Worm (Caenorhabditis elegans): ENCODE measurements around the gene F26F4.9.

F26F4.9 gene

ce11 chrIII:4899728-4900127 is 12.6 kb downstream of the F26F4.9 start (continued):
- TF ChIP-seq ets-4 (tag; optimal IDR thresholded peaks at IDR 0.05) (peak; percentile 99), ceh-9 (tag; optimal IDR thresholded peaks at IDR 0.05) (no peak), ref-2 (tag; optimal IDR thresholded peaks at IDR 0.05) (peak; percentile 96), zip-5 (tag; optimal IDR thresholded peaks at IDR 0.05) (no peak), syd-9 (tag; optimal IDR thresholded peaks at IDR 0.05) (peak; percentile 70), pha-2 (tag; optimal IDR thresholded peaks at IDR 0.05) (peak; percentile 43), ahr-1 (tag; optimal IDR thresholded peaks at IDR 0.05) (peak; percentile 4), dmd-4 (tag; optimal IDR thresholded peaks at IDR 0.05; ENCODE audit: borderline replicate concordance) (peak; percentile 85), sdc-2 (tag; optimal IDR thresholded peaks at IDR 0.05) (peak; percentile 75), ceh-22 (tag; optimal IDR thresholded peaks at IDR 0.05) (peak; percentile 41), ceh-18 (tag; optimal IDR thresholded peaks at IDR 0.05) (peak; percentile 99), pax-1 (tag; optimal IDR thresholded peaks at IDR 0.05) (peak; percentile 45), ceh-31 (tag; optimal IDR thresholded peaks at IDR 0.05) (peak; percentile 98), eyg-1 (tag; optimal IDR thresholded peaks at IDR 0.05) (peak; percentile 25), ceh-24 (tag; optimal IDR thresholded peaks at IDR 0.05) (no peak), ttx-3 (tag; optimal IDR thresholded peaks at IDR 0.05) (no peak), odd-2 (tag; optimal IDR thresholded peaks at IDR 0.05) (no peak), nhr-11 (tag; optimal IDR thresholded peaks at IDR 0.05) (no peak), nhr-232 (tag; optimal IDR thresholded peaks at IDR 0.05) (no peak), fkh-6 (tag; optimal IDR thresholded peaks at IDR 0.05) (peak; percentile 54), sox-2 (GFP tag; IDR thresholded peaks at IDR 0.05) (no peak; the same call in 1 of the 2 replicates), che-1 (tag; optimal IDR thresholded peaks at IDR 0.05) (no peak), mec-3 (tag; optimal IDR thresholded peaks at IDR 0.05; ENCODE audit: borderline replicate concordance) (no peak), C08G9.2 (tag; optimal IDR thresholded peaks at IDR 0.05) (peak; percentile 60), ceh-45 (GFP tag; IDR thresholded peaks at IDR 0.05) (no peak), hlh-15 (tag; optimal IDR thresholded peaks at IDR 0.05) (no peak), sox-4 (tag; optimal IDR thresholded peaks at IDR 0.05) (no peak), C38D4.7 (GFP tag; optimal IDR thresholded peaks at IDR 0.05) (no peak), unc-42 (tag; optimal IDR thresholded peaks at IDR 0.05) (peak; percentile 89), ceh-34 (tag; optimal IDR thresholded peaks at IDR 0.05) (peak; percentile 95), F13H6.1 (tag; optimal IDR thresholded peaks at IDR 0.05) (peak; percentile 89), pros-1 (tag; optimal IDR thresholded peaks at IDR 0.05) (peak; percentile 92), hlh-30 (tag; optimal IDR thresholded peaks at IDR 0.05; ENCODE audit: insufficient read depth) (peak; percentile 98), hlh-6 (tag; optimal IDR thresholded peaks at IDR 0.05) (peak; percentile 37), pag-3 (tag; optimal IDR thresholded peaks at IDR 0.05; ENCODE audit: borderline replicate concordance) (no peak), ztf-16 (tag; optimal IDR thresholded peaks at IDR 0.05) (peak; percentile 15), fax-1 (tag; optimal IDR thresholded peaks at IDR 0.05) (no peak), gmeb-2 (tag; optimal IDR thresholded peaks at IDR 0.05) (peak; percentile 10), elt-4 (tag; optimal IDR thresholded peaks at IDR 0.05) (no peak), Y22D7AL.16 (tag; optimal IDR thresholded peaks at IDR 0.05) (no peak), lim-6 (tag; optimal IDR thresholded peaks at IDR 0.05) (peak; percentile 79), fkh-10 (GFP tag; optimal IDR thresholded peaks at IDR 0.05) (peak; percentile 72), ceh-6 (GFP tag; optimal IDR thresholded peaks at IDR 0.05) (peak; percentile 53)

- TF ChIP-seq pha-2 (tag; optimal IDR thresholded peaks at IDR 0.05): no peak
- no peak for TF ChIP-seq ref-2 (tag; optimal IDR thresholded peaks at IDR 0.05)
- TF ChIP-seq ceh-6 (GFP tag; optimal IDR thresholded peaks at IDR 0.05): no peak
- no peak for TF ChIP-seq dmd-4 (tag; optimal IDR thresholded peaks at IDR 0.05; ENCODE audit: borderline replicate concordance)
- no peak for TF ChIP-seq unc-3 (GFP tag; conservative IDR thresholded peaks at IDR 0.05)
- TF ChIP-seq unc-3 (tag; optimal IDR thresholded peaks at IDR 0.05): no peak
- TF ChIP-seq lim-6 (tag; optimal IDR thresholded peaks at IDR 0.05): no peak
- no peak for TF ChIP-seq ceh-24 (tag; optimal IDR thresholded peaks at IDR 0.05)
- no peak for TF ChIP-seq Y22D7AL.16 (tag; optimal IDR thresholded peaks at IDR 0.05)
- TF ChIP-seq pag-3 (tag; optimal IDR thresholded peaks at IDR 0.05; ENCODE audit: borderline replicate concordance): no peak
- TF ChIP-seq hlh-13 (GFP tag; optimal IDR thresholded peaks at IDR 0.05): no peak
- no peak for TF ChIP-seq lin-11 (tag; optimal IDR thresholded peaks at IDR 0.05)
These were observed 13.2 kb downstream of the F26F4.9 start, which contains the start of gene nhl-2 for ce11 chrIII:4899035-4899578. TSS of gene nhl-2 (minus strand) at chrIII:4899085.

Measured in whole organism, late embryonic.